Worm (Caenorhabditis elegans) whole organism, midembryonic: ENCODE results near the gene F35F10.13.

Experiments used
- T22C8.4 ChIP-seq: fragments of 200-800 bp; sonication (Bioruptor generic); IDR thresholded peaks from 2 replicates; pipeline ENCODE4 v1.3.6; 2022; ENCODE audit warnings: missing genetic modification characterization, missing compliant biosample characterization
- cog-1 ChIP-seq: sonication (generic microtip); optimal IDR thresholded peaks from 2 replicates; lab custom pipeline; 2016; ENCODE audit warnings: missing genetic modification characterization, missing compliant biosample characterization
- flt-1 ChIP-seq: fragments of 200-800 bp; sonication (Bioruptor generic); IDR thresholded peaks from 2 replicates; pipeline ENCODE4 v1.3.6; 2022; ENCODE audit warnings: missing genetic modification characterization, missing compliant biosample characterization
- klf-2 ChIP-seq: fragments of 200-800 bp; sonication (Bioruptor generic); conservative IDR thresholded peaks from 2 replicates; pipeline ENCODE4 v1.3.6; 2022; ENCODE audit warnings: missing genetic modification reagents, missing genetic modification characterization, missing compliant biosample characterization
- med-1 ChIP-seq: sonication (generic microtip); optimal IDR thresholded peaks from 2 replicates; lab custom pipeline; 2017; ENCODE audit warnings: missing genetic modification characterization, mild to moderate bottlenecking, missing compliant biosample characterization, antibody characterized with exemption, missing genetic modification reagents; ENCODE audit not compliant: insufficient read depth
- tab-1 ChIP-seq: fragments of 200-800 bp; sonication (Bioruptor generic); IDR thresholded peaks from 2 replicates; pipeline ENCODE4 v1.3.6; 2022; ENCODE audit warnings: missing genetic modification characterization, missing compliant biosample characterization
- ztf-23 ChIP-seq: fragments of 200-800 bp; sonication (Bioruptor generic); IDR thresholded peaks from 2 replicates; pipeline ENCODE4 v1.3.6; 2022; ENCODE audit warnings: missing genetic modification reagents, missing genetic modification characterization, missing compliant biosample characterization
- ztf-29 ChIP-seq: fragments of 200-800 bp; sonication (Bioruptor generic); IDR thresholded peaks from 2 replicates; pipeline ENCODE4 v1.3.6; 2022; ENCODE audit warnings: missing genetic modification reagents, missing genetic modification characterization, missing compliant biosample characterization

DNA sequence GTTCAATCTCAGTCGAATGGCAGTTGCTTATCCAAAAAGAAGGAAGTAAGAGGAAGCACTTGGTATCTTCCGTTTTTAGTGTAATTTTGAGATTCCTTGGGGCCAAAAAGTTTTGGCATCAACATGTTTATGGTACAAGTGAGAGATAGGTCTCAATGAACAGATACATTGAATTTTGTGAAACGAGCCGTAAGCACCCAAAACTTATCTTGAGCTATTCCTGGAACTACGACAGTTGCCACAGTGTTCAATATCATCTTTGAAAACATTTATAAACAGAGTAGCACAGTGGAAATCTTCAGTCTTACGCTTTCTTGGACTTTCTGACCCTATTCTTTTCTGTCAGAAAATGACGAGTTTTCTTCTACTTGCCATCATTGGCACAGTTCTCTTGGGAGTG lies 43.8 kb downstream of the F35F10.13 start, which contains the start of gene T28A11.3:
- TF ChIP-seq cog-1 (tag; lab: Kevin White, UChicago) (no peak), ztf-29 (no peak), med-1 (GFP tag; lab: Kevin White, UChicago) (no peak), ztf-23 (GFP tag; lab: Robert Waterston, UW) (no peak), klf-2 (GFP tag; lab: Robert Waterston, UW) (no peak), flt-1 (no peak), T22C8.4 (no peak), tab-1 (GFP tag; lab: Robert Waterston, UW) (no peak)
